Fruit fly (Drosophila melanogaster) whole organism, adult: Measurements from ENCODE around the gene CG12099.
A peak's percentile ranks its signal among the peaks of the same experiment; 100 is the strongest.

Source experiments
- CG11617 ChIP-seq: fragments of 200-800 bp; sonication (Bioruptor generic); optimal IDR thresholded peaks from 2 replicates; lab custom pipeline; 2017; ENCODE audit warnings: mild to moderate bottlenecking, missing biosample characterization, missing genetic modification reagents, missing genetic modification characterization
- CG12768 ChIP-seq: fragments of 200-800 bp; sonication (Bioruptor generic); optimal IDR thresholded peaks from 2 replicates; lab custom pipeline; 2017; ENCODE audit warnings: missing biosample characterization, missing genetic modification characterization, mild to moderate bottlenecking, moderate library complexity, missing genetic modification reagents
- CG14711 ChIP-seq: fragments of 200-800 bp; sonication (Bioruptor generic); optimal IDR thresholded peaks from 2 replicates; lab custom pipeline; 2018; ENCODE audit warnings: missing biosample characterization, mild to moderate bottlenecking, missing genetic modification characterization, moderate library complexity
- CG1620 ChIP-seq: fragments of 200-800 bp; sonication (Bioruptor generic); optimal IDR thresholded peaks from 2 replicates; lab custom pipeline; 2016; ENCODE audit warnings: missing biosample characterization, missing genetic modification characterization
- CG33017 ChIP-seq: fragments of 200-800 bp; sonication (Bioruptor generic); optimal IDR thresholded peaks from 2 replicates; lab custom pipeline; 2018; ENCODE audit warnings: missing biosample characterization, mild to moderate bottlenecking, missing genetic modification characterization, moderate library complexity
- CG5204 ChIP-seq: fragments of 200-800 bp; sonication (Bioruptor generic); optimal IDR thresholded peaks from 2 replicates; lab custom pipeline; 2016; ENCODE audit warnings: missing biosample characterization, missing genetic modification characterization
- CG7045 ChIP-seq: fragments of 200-800 bp; sonication (Bioruptor generic); optimal IDR thresholded peaks from 2 replicates; lab custom pipeline; 2017; ENCODE audit warnings: missing biosample characterization, mild to moderate bottlenecking, missing genetic modification characterization
- CG7101 ChIP-seq: fragments of 200-800 bp; sonication (Bioruptor generic); optimal IDR thresholded peaks from 2 replicates; lab custom pipeline; 2018; ENCODE audit warnings: missing biosample characterization, mild to moderate bottlenecking, missing genetic modification characterization, moderate library complexity
- Clk ChIP-seq: fragments of 200-800 bp; sonication (Bioruptor generic); optimal IDR thresholded peaks from 2 replicates; lab custom pipeline; 2017; ENCODE audit warnings: missing biosample characterization, missing genetic modification characterization
- Crg-1 ChIP-seq: fragments of 200-800 bp; sonication (Bioruptor generic); optimal IDR thresholded peaks from 2 replicates; lab custom pipeline; 2016; ENCODE audit warnings: missing biosample characterization, missing genetic modification characterization
- Hr96 ChIP-seq: fragments of 200-800 bp; sonication (Bioruptor generic); optimal IDR thresholded peaks from 2 replicates; lab custom pipeline; 2016; ENCODE audit warnings: missing biosample characterization, missing genetic modification characterization
- Mnt ChIP-seq: fragments of 200-800 bp; sonication (Bioruptor generic); optimal IDR thresholded peaks from 2 replicates; lab custom pipeline; 2016; ENCODE audit warnings: missing biosample characterization, mild to moderate bottlenecking, missing genetic modification characterization
- bab1 ChIP-seq: fragments of 200-800 bp; sonication (Bioruptor generic); optimal IDR thresholded peaks from 3 replicates; lab custom pipeline; 2019; ENCODE audit warnings: missing biosample characterization, mild to moderate bottlenecking, missing genetic modification characterization, moderate library complexity
- cic ChIP-seq: fragments of 200-800 bp; sonication (Bioruptor generic); optimal IDR thresholded peaks from 2 replicates; lab custom pipeline; 2017; ENCODE audit warnings: missing biosample characterization, mild to moderate bottlenecking, missing genetic modification characterization, moderate library complexity
- cnc ChIP-seq, 2 experiments: fragments of >200 bp; optimal IDR thresholded peaks; 2 replicates each; lab custom pipeline; 2017
- kay ChIP-seq: fragments of 200-800 bp; sonication (Bioruptor generic); peaks from one replicate; lab custom pipeline; 2016; ENCODE audit warnings: missing biosample characterization, missing genetic modification characterization, borderline replicate concordance
- ovo ChIP-seq: fragments of 200-800 bp; sonication (Bioruptor generic); optimal IDR thresholded peaks from 2 replicates; lab custom pipeline; 2016; ENCODE audit warnings: missing biosample characterization, missing genetic modification characterization
- pad ChIP-seq: fragments of 200-800 bp; sonication (Bioruptor generic); optimal IDR thresholded peaks from 3 replicates; lab custom pipeline; 2017; ENCODE audit warnings: missing biosample characterization, missing genetic modification characterization, mild to moderate bottlenecking, moderate library complexity, missing genetic modification reagents
- tj ChIP-seq: fragments of 200-800 bp; sonication (Bioruptor generic); optimal IDR thresholded peaks from 3 replicates; lab custom pipeline; 2017; ENCODE audit warnings: missing biosample characterization, mild to moderate bottlenecking, missing genetic modification characterization, moderate library complexity
- toe ChIP-seq: fragments of 200-800 bp; sonication (Bioruptor generic); optimal IDR thresholded peaks from 2 replicates; lab custom pipeline; 2016; ENCODE audit warnings: missing biosample characterization, missing genetic modification characterization

The CG12099 gene

dm6 chr3L:1576489-1577106 lies 18.3 kb upstream of the CG12099 start, which contains the start of gene CG13917:
Gene CG13917, plus strand, starts transcription at chr3L:1576699.
- TF ChIP-seq CG7045 (no peak), CG14711 (tag; lab: Kevin White, UChicago) (no peak), CG7101 (tag; lab: Kevin White, UChicago) (no peak), CG11617 (no peak), ovo (no peak), pad (peak; percentile 71), toe (GFP tag; lab: Kevin White, UChicago) (no peak), cnc (optimal IDR thresholded peaks at IDR 0.05; lab: Kevin White, UChicago) (no peak), CG33017 (tag; lab: Kevin White, UChicago) (no peak), cic (GFP tag; lab: Kevin White, UChicago) (no peak), CG12768 (no peak), CG1620 (GFP tag; lab: Kevin White, UChicago) (no peak), kay (GFP tag; lab: Kevin White, UChicago) (no peak), CG5204 (GFP tag; lab: Kevin White, UChicago) (no peak), Clk (no peak), Mnt (GFP tag; lab: Kevin White, UChicago) (no peak), Hr96 (GFP tag; lab: Kevin White, UChicago) (no peak), tj (GFP tag; lab: Kevin White, UChicago) (peak; percentile 9), bab1 (peak; percentile 65), Crg-1 (no peak)

- TF ChIP-seq Clk (no peak), cic (GFP tag; lab: Kevin White, UChicago) (no peak), Mnt (GFP tag; lab: Kevin White, UChicago) (no peak), CG33017 (tag; lab: Kevin White, UChicago) (no peak), tj (GFP tag; lab: Kevin White, UChicago) (no peak), CG7045 (no peak), toe (GFP tag; lab: Kevin White, UChicago) (no peak), Hr96 (GFP tag; lab: Kevin White, UChicago) (no peak), CG1620 (GFP tag; lab: Kevin White, UChicago) (no peak), CG14711 (tag; lab: Kevin White, UChicago) (no peak), CG7101 (tag; lab: Kevin White, UChicago) (no peak), CG5204 (GFP tag; lab: Kevin White, UChicago) (no peak)
These were observed 17.6 kb upstream of the CG12099 start for dm6 chr3L:1575731-1576376.

- TF ChIP-seq Clk (no peak), CG11617 (no peak), Mnt (GFP tag; lab: Kevin White, UChicago) (no peak), ovo (no peak), pad (no peak), CG1620 (GFP tag; lab: Kevin White, UChicago) (no peak), cic (GFP tag; lab: Kevin White, UChicago) (no peak)
These were observed 14.9 kb upstream of the CG12099 start for dm6 chr3L:1573191-1573590.

- peak; percentile 1 for TF ChIP-seq tj (GFP tag; lab: Kevin White, UChicago)
- TF ChIP-seq cic (GFP tag; lab: Kevin White, UChicago) = no peak
- TF ChIP-seq CG7045 = no peak
- TF ChIP-seq CG14711 (tag; lab: Kevin White, UChicago) = no peak
- no peak for TF ChIP-seq toe (GFP tag; lab: Kevin White, UChicago)
- peak; percentile 45 for TF ChIP-seq kay (GFP tag; lab: Kevin White, UChicago)
These were observed 12.8 kb upstream of the CG12099 start for dm6 chr3L:1571077-1571476.

dm6 chr3L:1569966-1570276 lies 11.6 kb upstream of the CG12099 start:
- TF ChIP-seq bab1 = peak; percentile 9
- no peak for TF ChIP-seq CG33017 (tag; lab: Kevin White, UChicago)
- peak; percentile 59 for TF ChIP-seq tj (GFP tag; lab: Kevin White, UChicago)

- peak; percentile 63 for TF ChIP-seq cic (GFP tag; lab: Kevin White, UChicago)
- TF ChIP-seq Hr96 (GFP tag; lab: Kevin White, UChicago) = no peak
- TF ChIP-seq tj (GFP tag; lab: Kevin White, UChicago) = peak; percentile 61
- TF ChIP-seq kay (GFP tag; lab: Kevin White, UChicago) = no peak
- TF ChIP-seq CG1620 (GFP tag; lab: Kevin White, UChicago) = no peak
- TF ChIP-seq CG7045 = no peak
- no peak for TF ChIP-seq CG33017 (tag; lab: Kevin White, UChicago)
- peak; percentile 5 for TF ChIP-seq Mnt (GFP tag; lab: Kevin White, UChicago)
- no peak for TF ChIP-seq cnc (optimal IDR thresholded peaks at IDR 0.05; lab: Kevin White, UChicago)
- no peak for TF ChIP-seq Clk
These were observed 11.1 kb upstream of the CG12099 start, which contains the start of gene Tmep for dm6 chr3L:1569162-1569965. Gene Tmep, plus strand, starts transcription at chr3L:1569181.
